Fruit fly (Drosophila melanogaster) whole organism, prepupa: Measurements from ENCODE around the gene CG31178.

Source experiments
- CG10631 ChIP-seq: fragments of 200-800 bp; sonication (Bioruptor generic); optimal IDR thresholded peaks from 2 replicates; lab custom pipeline; 2016; ENCODE audit warnings: missing biosample characterization, missing genetic modification characterization
- CG10669 ChIP-seq: fragments of 200-800 bp; sonication (Bioruptor generic); optimal IDR thresholded peaks from 3 replicates; lab custom pipeline; 2018; ENCODE audit warnings: missing biosample characterization, mild to moderate bottlenecking, missing genetic modification characterization, moderate library complexity
- CG11294 ChIP-seq: fragments of 200-800 bp; sonication (Bioruptor generic); IDR thresholded peaks from 2 replicates; pipeline ENCODE4 v1.3.6; 2022; ENCODE audit warnings: missing biosample characterization, missing genetic modification characterization
- CG11902 ChIP-seq: fragments of 200-800 bp; sonication (Bioruptor generic); optimal IDR thresholded peaks from 3 replicates; lab custom pipeline; 2016; ENCODE audit warnings: missing biosample characterization, missing genetic modification characterization
- CG15336 ChIP-seq: fragments of 200-800 bp; sonication (Bioruptor generic); IDR thresholded peaks from 2 replicates; pipeline ENCODE4 v1.3.6; 2022; ENCODE audit warnings: missing biosample characterization, missing genetic modification characterization
- CG16779 ChIP-seq: fragments of 200-800 bp; sonication (Bioruptor generic); optimal IDR thresholded peaks from 3 replicates; lab custom pipeline; 2017; ENCODE audit warnings: missing biosample characterization, mild to moderate bottlenecking, missing genetic modification characterization
- CG3032 ChIP-seq: fragments of 200-800 bp; optimal IDR thresholded peaks from 2 replicates; lab custom pipeline; 2019; ENCODE audit warnings: missing biosample characterization, mild to moderate bottlenecking, missing genetic modification characterization, moderate library complexity
- CG31627 ChIP-seq: fragments of 200-800 bp; sonication (Bioruptor generic); optimal IDR thresholded peaks from 3 replicates; lab custom pipeline; 2016; ENCODE audit warnings: missing biosample characterization, missing genetic modification characterization
- CG32006 ChIP-seq: fragments of 200-800 bp; sonication (Bioruptor generic); optimal IDR thresholded peaks from 3 replicates; lab custom pipeline; 2017; ENCODE audit warnings: missing biosample characterization, mild to moderate bottlenecking, missing genetic modification characterization
- CG34406 ChIP-seq: fragments of 200-800 bp; sonication (Bioruptor generic); optimal IDR thresholded peaks from 3 replicates; lab custom pipeline; 2016; ENCODE audit warnings: missing biosample characterization, missing genetic modification characterization
- CG3919 ChIP-seq: fragments of 200-800 bp; sonication (Bioruptor generic); optimal IDR thresholded peaks from 3 replicates; lab custom pipeline; 2016; ENCODE audit warnings: missing biosample characterization, missing genetic modification characterization
- CG4318 ChIP-seq: fragments of 200-800 bp; sonication (Bioruptor generic); optimal IDR thresholded peaks from 3 replicates; lab custom pipeline; 2017; ENCODE audit warnings: missing biosample characterization, mild to moderate bottlenecking, missing genetic modification characterization
- CG6163 ChIP-seq: fragments of 200-800 bp; sonication (Bioruptor generic); IDR thresholded peaks from 3 replicates; pipeline ENCODE4 v1.3.6; 2022; ENCODE audit warnings: missing biosample characterization, missing genetic modification characterization
- CG6854 ChIP-seq: fragments of 200-800 bp; sonication (Bioruptor generic); optimal IDR thresholded peaks from 2 replicates; lab custom pipeline; 2017; ENCODE audit warnings: missing biosample characterization, mild to moderate bottlenecking, missing genetic modification characterization
- CG7368 ChIP-seq: fragments of 200-800 bp; sonication (Bioruptor generic); optimal IDR thresholded peaks from 3 replicates; lab custom pipeline; 2016; ENCODE audit warnings: missing biosample characterization, missing genetic modification characterization
- CG8119 ChIP-seq: fragments of 200-800 bp; sonication (Bioruptor generic); IDR thresholded peaks from 3 replicates; pipeline ENCODE4 v1.3.6; 2022; ENCODE audit warnings: missing biosample characterization, missing genetic modification characterization
- CG9139 ChIP-seq: fragments of 200-800 bp; sonication (Bioruptor generic); optimal IDR thresholded peaks from 3 replicates; lab custom pipeline; 2017; ENCODE audit warnings: missing biosample characterization, mild to moderate bottlenecking, missing genetic modification characterization
- Eip75B ChIP-seq: fragments of 200-800 bp; sonication (Bioruptor generic); optimal IDR thresholded peaks from 3 replicates; lab custom pipeline; 2016; ENCODE audit warnings: missing biosample characterization, missing genetic modification characterization
- Eip78C ChIP-seq: fragments of 200-800 bp; sonication (Bioruptor generic); peaks from one replicate; lab custom pipeline; 2016; ENCODE audit warnings: missing biosample characterization, missing genetic modification characterization
- Eip93F ChIP-seq: fragments of 200-800 bp; sonication (Bioruptor generic); optimal IDR thresholded peaks from 2 replicates; lab custom pipeline; 2016; ENCODE audit warnings: missing biosample characterization, mild to moderate bottlenecking, missing genetic modification characterization
- Ets21C ChIP-seq: fragments of 200-800 bp; sonication (Bioruptor generic); optimal IDR thresholded peaks from 3 replicates; lab custom pipeline; 2016; ENCODE audit warnings: missing biosample characterization, missing genetic modification characterization
- Ets96B ChIP-seq: fragments of 200-800 bp; optimal IDR thresholded peaks from 2 replicates; lab custom pipeline; 2019; ENCODE audit warnings: missing biosample characterization, mild to moderate bottlenecking, missing genetic modification characterization, moderate library complexity
- Gug ChIP-seq: fragments of 200-800 bp; sonication (Bioruptor generic); IDR thresholded peaks from 2 replicates; pipeline ENCODE4 v1.3.6; 2022; ENCODE audit warnings: missing biosample characterization, missing genetic modification characterization
- Hr38 ChIP-seq: sonication (Bioruptor generic); optimal IDR thresholded peaks from 2 replicates; lab custom pipeline; 2016; ENCODE audit warnings: missing biosample characterization, missing genetic modification characterization
- Hr39 ChIP-seq: fragments of 200-800 bp; sonication (Bioruptor generic); optimal IDR thresholded peaks from 2 replicates; lab custom pipeline; 2016; ENCODE audit warnings: missing biosample characterization, missing genetic modification characterization
- Lpt ChIP-seq: fragments of 200-800 bp; sonication (Bioruptor generic); optimal IDR thresholded peaks from 3 replicates; lab custom pipeline; 2016; ENCODE audit warnings: missing biosample characterization, missing genetic modification characterization
- Met ChIP-seq: fragments of 200-800 bp; sonication (Bioruptor generic); optimal IDR thresholded peaks from 3 replicates; lab custom pipeline; 2016; ENCODE audit warnings: missing biosample characterization, missing genetic modification characterization
- OdsH ChIP-seq: fragments of 200-800 bp; sonication (Bioruptor generic); optimal IDR thresholded peaks from 3 replicates; lab custom pipeline; 2016; ENCODE audit warnings: missing biosample characterization, missing genetic modification characterization
- Smox ChIP-seq: fragments of 200-800 bp; sonication (Bioruptor generic); optimal IDR thresholded peaks from 3 replicates; lab custom pipeline; 2016; ENCODE audit warnings: missing biosample characterization, missing genetic modification characterization
- Sox14 ChIP-seq: fragments of 200-800 bp; sonication (Bioruptor generic); optimal IDR thresholded peaks from 3 replicates; lab custom pipeline; 2016; ENCODE audit warnings: missing biosample characterization, missing genetic modification characterization
- Sox15 ChIP-seq: fragments of 200-800 bp; sonication (Bioruptor generic); optimal IDR thresholded peaks from 3 replicates; lab custom pipeline; 2016; ENCODE audit warnings: missing biosample characterization, missing genetic modification characterization
- acj6 ChIP-seq: fragments of 200-800 bp; sonication (Bioruptor generic); optimal IDR thresholded peaks from 3 replicates; lab custom pipeline; 2016; ENCODE audit warnings: missing biosample characterization, missing genetic modification characterization
- cyc ChIP-seq: fragments of 200-800 bp; sonication (Bioruptor generic); optimal IDR thresholded peaks from 3 replicates; lab custom pipeline; 2016; ENCODE audit warnings: missing biosample characterization, missing genetic modification characterization
- dac ChIP-seq: fragments of 200-800 bp; sonication (Bioruptor generic); optimal IDR thresholded peaks from 2 replicates; lab custom pipeline; 2017; ENCODE audit warnings: missing biosample characterization, mild to moderate bottlenecking, missing genetic modification characterization
- dsx ChIP-seq: fragments of 200-800 bp; optimal IDR thresholded peaks from 3 replicates; lab custom pipeline; 2019; ENCODE audit warnings: missing biosample characterization, mild to moderate bottlenecking, missing genetic modification characterization, moderate library complexity; ENCODE audit not compliant: poor library complexity, severe bottlenecking
- esn ChIP-seq: fragments of 200-800 bp; sonication (Bioruptor generic); optimal IDR thresholded peaks from 2 replicates; lab custom pipeline; 2016; ENCODE audit warnings: missing biosample characterization, mild to moderate bottlenecking, missing genetic modification characterization, moderate library complexity
- fd59A ChIP-seq: fragments of 200-800 bp; sonication (Bioruptor generic); optimal IDR thresholded peaks from 2 replicates; lab custom pipeline; 2017; ENCODE audit warnings: missing biosample characterization, mild to moderate bottlenecking, missing genetic modification characterization, missing genetic modification reagents
- fd85E ChIP-seq: fragments of 200-800 bp; sonication (Bioruptor generic); optimal IDR thresholded peaks from 3 replicates; lab custom pipeline; 2016; ENCODE audit warnings: missing biosample characterization, missing genetic modification characterization
- fkh ChIP-seq: fragments of 200-800 bp; sonication (Bioruptor generic); optimal IDR thresholded peaks from 3 replicates; lab custom pipeline; 2017; ENCODE audit warnings: missing biosample characterization, mild to moderate bottlenecking, missing genetic modification characterization, moderate library complexity
- lz ChIP-seq: fragments of 200-800 bp; sonication (Bioruptor generic); optimal IDR thresholded peaks from 3 replicates; lab custom pipeline; 2016; ENCODE audit warnings: missing biosample characterization, missing genetic modification characterization
- spab ChIP-seq: fragments of 200-800 bp; sonication (Bioruptor generic); optimal IDR thresholded peaks from 2 replicates; lab custom pipeline; 2017; ENCODE audit warnings: missing biosample characterization, mild to moderate bottlenecking, missing genetic modification characterization, missing genetic modification reagents
- ss ChIP-seq, 2 experiments: fragments of 200-800 bp; sonication (Bioruptor generic); optimal IDR thresholded peaks; 2 replicates in 1 of 2; 3 replicates in 1 of 2; lab custom pipeline; 2017 to 2018; ENCODE audit warnings: mild to moderate bottlenecking in 2 of 2, missing biosample characterization in 2 of 2, missing genetic modification characterization in 2 of 2, moderate library complexity in 1 of 2
- svp ChIP-seq: fragments of 200-800 bp; sonication (Bioruptor generic); peaks from one replicate; lab custom pipeline; 2016; ENCODE audit warnings: missing biosample characterization, missing genetic modification characterization
- vri ChIP-seq: fragments of 200-800 bp; sonication (Bioruptor generic); optimal IDR thresholded peaks from 3 replicates; lab custom pipeline; 2016; ENCODE audit warnings: missing biosample characterization, mild to moderate bottlenecking, missing genetic modification characterization

CG31178 gene

dm6 chr3R:21849988-21850460 is 23.5 kb upstream of the CG31178 start (continued):
- TF ChIP-seq Sox14 (GFP tag; lab: Kevin White, UChicago), result peak; percentile 58
- peak; percentile 73 for TF ChIP-seq CG32006 (GFP tag; lab: Kevin White, UChicago)

- TF ChIP-seq Ets96B (no peak), Lpt (no peak), lz (GFP tag; lab: Kevin White, UChicago) (no peak), spab (GFP tag; lab: Kevin White, UChicago) (no peak), CG10631 (GFP tag; lab: Kevin White, UChicago) (no peak), Eip78C (peak; percentile 8), Smox (GFP tag; lab: Kevin White, UChicago) (no peak), fd59A (GFP tag; lab: Kevin White, UChicago) (no peak), svp (GFP tag; lab: Kevin White, UChicago) (peak; percentile 86)
Observed at dm6 chr3R:21851592-21852578, 21.7 kb upstream of the CG31178 start.

- TF ChIP-seq CG4318 (no peak), fd85E (GFP tag; lab: Kevin White, UChicago) (no peak), Sox14 (GFP tag; lab: Kevin White, UChicago) (peak; percentile 60), Eip75B (GFP tag; lab: Kevin White, UChicago) (no peak), Hr39 (no peak), ss (GFP tag; optimal IDR thresholded peaks at IDR 0.05; lab: Kevin White, UChicago) (peak; percentile 15 to 21), CG6163 (GFP tag; lab: Robert Waterston, UW) (peak; percentile 29; the same call in 1 of the 3 replicates), CG3032 (tag; lab: Kevin White, UChicago) (no peak), CG11902 (GFP tag; lab: Kevin White, UChicago) (no peak), CG6854 (peak; percentile 2), dsx (GFP tag; lab: Kevin White, UChicago) (peak; percentile 15), Eip78C (peak; percentile 72), CG31627 (GFP tag; lab: Kevin White, UChicago) (no peak), OdsH (GFP tag; lab: Kevin White, UChicago) (no peak), CG34406 (no peak), CG7368 (GFP tag; lab: Kevin White, UChicago) (no peak), fd59A (GFP tag; lab: Kevin White, UChicago) (peak; percentile 26), fkh (no peak), Sox15 (GFP tag; lab: Kevin White, UChicago) (no peak), CG9139 (GFP tag; lab: Kevin White, UChicago) (no peak), Hr38 (no peak), esn (peak; percentile 28), svp (GFP tag; lab: Kevin White, UChicago) (no peak), cyc (GFP tag; lab: Kevin White, UChicago) (no peak), vri (GFP tag; lab: Kevin White, UChicago) (peak; percentile 40), Gug (GFP tag; lab: Robert Waterston, UW) (no peak), dac (GFP tag; lab: Kevin White, UChicago) (no peak), Eip93F (GFP tag; lab: Kevin White, UChicago) (no peak), CG3919 (GFP tag; lab: Kevin White, UChicago) (peak; percentile 13), CG16779 (tag; lab: Kevin White, UChicago) (no peak), acj6 (GFP tag; lab: Kevin White, UChicago) (peak; percentile 23), CG15336 (GFP tag; lab: Robert Waterston, UW) (0 out of 2 replicates have a peak, but pooled peaks have one; percentile 15), CG11294 (GFP tag; lab: Robert Waterston, UW) (no peak), CG10669 (peak; percentile 48), Met (no peak), CG8119 (GFP tag; lab: Robert Waterston, UW) (0 out of 3 replicates have a peak, but pooled peaks have one; percentile 12), Ets21C (GFP tag; lab: Kevin White, UChicago) (no peak), spab (GFP tag; lab: Kevin White, UChicago) (peak; percentile 30), lz (GFP tag; lab: Kevin White, UChicago) (no peak)
Observed at dm6 chr3R:21852579-21853233, 20.8 kb upstream of the CG31178 start.
